Fruit fly (Drosophila melanogaster) whole organism, adult: ENCODE data around the gene Osi12.

Experiments used
- CG11617 ChIP-seq: fragments of 200-800 bp; sonication (Bioruptor generic); optimal IDR thresholded peaks from 2 replicates; lab custom pipeline; 2017; ENCODE audit warnings: mild to moderate bottlenecking, missing biosample characterization, missing genetic modification reagents, missing genetic modification characterization
- CG12768 ChIP-seq: fragments of 200-800 bp; sonication (Bioruptor generic); optimal IDR thresholded peaks from 2 replicates; lab custom pipeline; 2017; ENCODE audit warnings: missing biosample characterization, missing genetic modification characterization, mild to moderate bottlenecking, moderate library complexity, missing genetic modification reagents
- CG14711 ChIP-seq: fragments of 200-800 bp; sonication (Bioruptor generic); optimal IDR thresholded peaks from 2 replicates; lab custom pipeline; 2018; ENCODE audit warnings: missing biosample characterization, mild to moderate bottlenecking, missing genetic modification characterization, moderate library complexity
- CG1620 ChIP-seq: fragments of 200-800 bp; sonication (Bioruptor generic); optimal IDR thresholded peaks from 2 replicates; lab custom pipeline; 2016; ENCODE audit warnings: missing biosample characterization, missing genetic modification characterization
- CG33017 ChIP-seq: fragments of 200-800 bp; sonication (Bioruptor generic); optimal IDR thresholded peaks from 2 replicates; lab custom pipeline; 2018; ENCODE audit warnings: missing biosample characterization, mild to moderate bottlenecking, missing genetic modification characterization, moderate library complexity
- CG5204 ChIP-seq: fragments of 200-800 bp; sonication (Bioruptor generic); optimal IDR thresholded peaks from 2 replicates; lab custom pipeline; 2016; ENCODE audit warnings: missing biosample characterization, missing genetic modification characterization
- CG7045 ChIP-seq: fragments of 200-800 bp; sonication (Bioruptor generic); optimal IDR thresholded peaks from 2 replicates; lab custom pipeline; 2017; ENCODE audit warnings: missing biosample characterization, mild to moderate bottlenecking, missing genetic modification characterization
- CG7101 ChIP-seq: fragments of 200-800 bp; sonication (Bioruptor generic); optimal IDR thresholded peaks from 2 replicates; lab custom pipeline; 2018; ENCODE audit warnings: missing biosample characterization, mild to moderate bottlenecking, missing genetic modification characterization, moderate library complexity
- Clk ChIP-seq: fragments of 200-800 bp; sonication (Bioruptor generic); optimal IDR thresholded peaks from 2 replicates; lab custom pipeline; 2017; ENCODE audit warnings: missing biosample characterization, missing genetic modification characterization
- Crg-1 ChIP-seq: fragments of 200-800 bp; sonication (Bioruptor generic); optimal IDR thresholded peaks from 2 replicates; lab custom pipeline; 2016; ENCODE audit warnings: missing biosample characterization, missing genetic modification characterization
- Hr96 ChIP-seq: fragments of 200-800 bp; sonication (Bioruptor generic); optimal IDR thresholded peaks from 2 replicates; lab custom pipeline; 2016; ENCODE audit warnings: missing biosample characterization, missing genetic modification characterization
- Mnt ChIP-seq: fragments of 200-800 bp; sonication (Bioruptor generic); optimal IDR thresholded peaks from 2 replicates; lab custom pipeline; 2016; ENCODE audit warnings: missing biosample characterization, mild to moderate bottlenecking, missing genetic modification characterization
- bab1 ChIP-seq: fragments of 200-800 bp; sonication (Bioruptor generic); optimal IDR thresholded peaks from 3 replicates; lab custom pipeline; 2019; ENCODE audit warnings: missing biosample characterization, mild to moderate bottlenecking, missing genetic modification characterization, moderate library complexity
- cic ChIP-seq: fragments of 200-800 bp; sonication (Bioruptor generic); optimal IDR thresholded peaks from 2 replicates; lab custom pipeline; 2017; ENCODE audit warnings: missing biosample characterization, mild to moderate bottlenecking, missing genetic modification characterization, moderate library complexity
- cnc ChIP-seq, 2 experiments: fragments of >200 bp; optimal IDR thresholded peaks; 2 replicates each; lab custom pipeline; 2017
- kay ChIP-seq: fragments of 200-800 bp; sonication (Bioruptor generic); peaks from one replicate; lab custom pipeline; 2016; ENCODE audit warnings: missing biosample characterization, missing genetic modification characterization, borderline replicate concordance
- ovo ChIP-seq: fragments of 200-800 bp; sonication (Bioruptor generic); optimal IDR thresholded peaks from 2 replicates; lab custom pipeline; 2016; ENCODE audit warnings: missing biosample characterization, missing genetic modification characterization
- pad ChIP-seq: fragments of 200-800 bp; sonication (Bioruptor generic); optimal IDR thresholded peaks from 3 replicates; lab custom pipeline; 2017; ENCODE audit warnings: missing biosample characterization, missing genetic modification characterization, mild to moderate bottlenecking, moderate library complexity, missing genetic modification reagents
- tj ChIP-seq: fragments of 200-800 bp; sonication (Bioruptor generic); optimal IDR thresholded peaks from 3 replicates; lab custom pipeline; 2017; ENCODE audit warnings: missing biosample characterization, mild to moderate bottlenecking, missing genetic modification characterization, moderate library complexity
- toe ChIP-seq: fragments of 200-800 bp; sonication (Bioruptor generic); optimal IDR thresholded peaks from 2 replicates; lab custom pipeline; 2016; ENCODE audit warnings: missing biosample characterization, missing genetic modification characterization

Gene Osi12

DNA sequence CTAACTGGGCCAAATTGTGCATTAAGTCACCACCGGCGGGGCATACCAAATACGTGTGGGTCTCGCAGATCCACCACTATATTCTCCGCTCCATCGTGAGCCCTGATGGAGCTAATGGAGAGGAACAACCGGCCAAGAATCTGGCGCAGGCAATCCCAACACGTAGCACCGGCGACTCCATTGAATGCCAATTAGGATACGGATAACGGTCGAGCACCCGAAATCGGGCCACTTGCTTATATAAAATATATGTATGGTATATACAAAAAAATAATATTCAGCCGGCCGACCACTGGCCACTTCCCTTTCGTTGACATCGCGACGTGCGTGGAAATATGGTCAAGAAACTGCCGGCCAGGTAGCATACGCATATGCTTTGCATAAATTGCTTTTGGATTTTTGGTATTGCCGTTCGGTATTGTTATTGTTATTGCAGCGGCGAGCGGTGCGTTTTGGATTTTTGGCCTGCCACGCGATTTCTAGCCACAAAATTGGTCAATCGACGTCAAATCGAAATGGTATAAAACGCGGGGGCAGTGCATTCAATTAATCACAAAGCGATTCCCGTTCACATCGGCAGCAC is 23.0 kb downstream of the Osi12 start, which contains the start of gene Osi15:
Osi15 (plus strand) TSS at position 548 of the 583 bp plus-strand sequence.
- TF ChIP-seq bab1 (GFP tag; lab: Kevin White, UChicago) (no peak), Clk (GFP tag; lab: Kevin White, UChicago) (no peak), toe (GFP tag; lab: Kevin White, UChicago) (no peak), tj (no peak), CG1620 (GFP tag; lab: Kevin White, UChicago) (no peak), CG33017 (no peak), ovo (no peak), CG7101 (tag; lab: Kevin White, UChicago) (no peak), kay (GFP tag; lab: Kevin White, UChicago) (no peak), Hr96 (no peak), CG5204 (GFP tag; lab: Kevin White, UChicago) (no peak), CG14711 (no peak), CG7045 (no peak)

DNA sequence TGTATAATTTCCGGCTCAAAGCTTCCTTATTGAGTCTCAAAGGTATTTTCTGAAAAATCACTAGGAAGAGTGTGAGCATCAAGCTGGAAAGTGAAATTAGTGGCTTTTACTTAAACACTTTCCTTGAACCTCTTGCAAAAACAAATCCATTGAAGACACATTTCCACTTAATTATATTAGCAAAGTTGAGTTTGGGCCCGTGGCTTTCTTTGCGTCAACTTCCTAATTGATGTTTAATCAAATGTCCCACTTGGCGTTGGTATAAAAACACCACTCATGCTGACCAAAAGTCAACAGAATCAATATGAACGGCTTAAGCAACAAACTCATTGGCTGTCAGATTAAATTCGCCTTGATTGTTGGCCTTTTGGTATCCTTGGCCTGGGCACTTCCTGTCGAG is 25.4 kb downstream of the Osi12 start, which contains the start of gene CG46396:
CG46396 (plus strand) TSS at position 301 of the 400 bp plus-strand sequence.
- TF ChIP-seq Crg-1 (GFP tag; lab: Kevin White, UChicago) (no peak), CG33017 (no peak), CG1620 (GFP tag; lab: Kevin White, UChicago) (no peak), pad (no peak), kay (GFP tag; lab: Kevin White, UChicago) (no peak)

- TF ChIP-seq Mnt (GFP tag; lab: Kevin White, UChicago) = no peak
These were observed 26.6 kb downstream of the Osi12 start, which contains the start of gene Osi16 for dm6 chr3R:6304947-6305346. TSS of gene Osi16 (plus strand) at chr3R:6305247.

DNA sequence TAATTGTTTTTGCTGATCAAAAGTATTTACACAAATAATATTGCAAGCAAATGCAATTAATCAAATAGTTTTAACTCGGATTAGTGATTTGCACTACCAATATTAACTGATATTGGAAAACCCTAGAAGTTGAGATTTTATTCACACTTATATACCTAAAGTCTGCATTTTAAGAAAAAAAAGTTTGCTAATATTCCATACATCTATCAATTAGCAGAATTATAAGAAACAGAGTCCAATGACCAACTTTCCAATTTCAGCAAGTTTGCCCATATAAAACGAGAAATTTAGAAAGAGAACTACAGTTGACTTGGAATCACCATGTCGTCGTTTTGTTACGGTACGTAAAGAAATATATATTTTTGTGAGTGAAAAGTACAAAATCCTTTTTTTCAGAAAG is 28.3 kb downstream of the Osi12 start, which contains the start of gene CG46026:
CG46026 (plus strand) TSS at position 301 of the 400 bp plus-strand sequence.
- no peak for TF ChIP-seq Clk (GFP tag; lab: Kevin White, UChicago)
- no peak for TF ChIP-seq CG5204 (GFP tag; lab: Kevin White, UChicago)
- TF ChIP-seq Crg-1 (GFP tag; lab: Kevin White, UChicago) = no peak
- no peak for TF ChIP-seq Hr96
- TF ChIP-seq bab1 (GFP tag; lab: Kevin White, UChicago) = no peak
- TF ChIP-seq tj = no peak
- no peak for TF ChIP-seq CG1620 (GFP tag; lab: Kevin White, UChicago)
- TF ChIP-seq CG33017 = no peak
- no peak for TF ChIP-seq ovo
- TF ChIP-seq CG14711 = no peak
- no peak for TF ChIP-seq Mnt (GFP tag; lab: Kevin White, UChicago)
- no peak for TF ChIP-seq pad
- no peak for TF ChIP-seq toe (GFP tag; lab: Kevin White, UChicago)
- TF ChIP-seq cic (GFP tag; lab: Kevin White, UChicago) = no peak
- TF ChIP-seq CG11617 (GFP tag; lab: Kevin White, UChicago) = no peak
- no peak for TF ChIP-seq CG7045
- no peak for TF ChIP-seq kay (GFP tag; lab: Kevin White, UChicago)

- TF ChIP-seq tj = no peak
- no peak for TF ChIP-seq ovo
- TF ChIP-seq toe (GFP tag; lab: Kevin White, UChicago) = no peak
- TF ChIP-seq Crg-1 (GFP tag; lab: Kevin White, UChicago) = no peak
- TF ChIP-seq CG33017 = no peak
- TF ChIP-seq kay (GFP tag; lab: Kevin White, UChicago) = no peak
- TF ChIP-seq CG12768 (GFP tag; lab: Kevin White, UChicago) = no peak
- TF ChIP-seq cic (GFP tag; lab: Kevin White, UChicago) = no peak
- TF ChIP-seq Hr96 = no peak
- no peak for TF ChIP-seq CG7045
These were observed 31.3 kb downstream of the Osi12 start, which contains the start of gene CG31560 for dm6 chr3R:6309676-6310075. TSS of gene CG31560 (plus strand) at chr3R:6309976.

- TF ChIP-seq CG1620 (GFP tag; lab: Kevin White, UChicago) (no peak), toe (GFP tag; lab: Kevin White, UChicago) (no peak), cnc (optimal IDR thresholded peaks at IDR 0.05; lab: Kevin White, UChicago) (no peak), ovo (no peak)
These were observed 33.4 kb downstream of the Osi12 start, which contains the start of gene Osi17 for dm6 chr3R:6311641-6312259. TSS of gene Osi17 (plus strand) at chr3R:6311772.

dm6 chr3R:6315078-6315477 is 36.7 kb downstream of the Osi12 start:
- TF ChIP-seq pad (no peak), Hr96 (no peak), CG11617 (GFP tag; lab: Kevin White, UChicago) (no peak)
